Worm (Caenorhabditis elegans): ENCODE data around the gene srh-248.
"Not testable (repeated sequence)": the region's sequence is repeated elsewhere in the genome, so short reads cannot be mapped to it uniquely, and the experiment has no call there.

Gene srh-248

ce11 chrV:2971307-2971999 lies 16.2 kb upstream of the srh-248 start, which contains the start of gene srw-129:
srw-129 (plus strand) TSS chrV:2971949.
- TF ChIP-seq K09A11.1 (tag; optimal IDR thresholded peaks at IDR 0.05; ENCODE audit: insufficient read depth) (no peak), ets-4 (tag; optimal IDR thresholded peaks at IDR 0.05) (no peak), sdc-2 (tag; optimal IDR thresholded peaks at IDR 0.05) (no peak), ceh-45 (GFP tag; IDR thresholded peaks at IDR 0.05) (no peak), unc-42 (tag; optimal IDR thresholded peaks at IDR 0.05) (no peak)

ce11 chrV:2964786-2965185 lies 9.5 kb upstream of the srh-248 start, which contains the start of gene srh-88:
srh-88 (minus strand) TSS chrV:2964886.
- no peak for TF ChIP-seq fkh-10 (GFP tag; optimal IDR thresholded peaks at IDR 0.05)
- no peak for TF ChIP-seq ceh-48 (tag; optimal IDR thresholded peaks at IDR 0.05)
- no peak for TF ChIP-seq ref-2 (tag; optimal IDR thresholded peaks at IDR 0.05)
- no peak for TF ChIP-seq ceh-14 (tag; optimal IDR thresholded peaks at IDR 0.05)
- no peak for TF ChIP-seq T23F11.4 (GFP tag; optimal IDR thresholded peaks at IDR 0.05)
- no peak for TF ChIP-seq sox-4 (tag; optimal IDR thresholded peaks at IDR 0.05)
- TF ChIP-seq ahr-1 (tag; optimal IDR thresholded peaks at IDR 0.05): no peak
- no peak for TF ChIP-seq hlh-13 (GFP tag; optimal IDR thresholded peaks at IDR 0.05)
- no peak for TF ChIP-seq ceh-24 (tag; optimal IDR thresholded peaks at IDR 0.05)

- no peak for TF ChIP-seq dve-1 (tag; optimal IDR thresholded peaks at IDR 0.05)
- TF ChIP-seq odd-2 (tag; optimal IDR thresholded peaks at IDR 0.05): no peak
- no peak for TF ChIP-seq ref-2 (tag; optimal IDR thresholded peaks at IDR 0.05)
- TF ChIP-seq nfya-1 (tag; optimal IDR thresholded peaks at IDR 0.05): no peak
These were observed 7.7 kb upstream of the srh-248 start, which contains the start of gene srw-138 for ce11 chrV:2962960-2963359. srw-138 (minus strand) TSS chrV:2963060.

ce11 chrV:2960894-2961293 lies 5.7 kb upstream of the srh-248 start, which contains the start of gene srw-144:
srw-144 (minus strand) TSS chrV:2960994.
- TF ChIP-seq sdc-2 (tag; optimal IDR thresholded peaks at IDR 0.05) (no peak), hlh-30 (tag; optimal IDR thresholded peaks at IDR 0.05; ENCODE audit: insufficient read depth) (no peak), ahr-1 (tag; optimal IDR thresholded peaks at IDR 0.05) (no peak), ceh-19 (GFP tag; optimal IDR thresholded peaks at IDR 0.05) (no peak), ztf-16 (tag; optimal IDR thresholded peaks at IDR 0.05) (no peak), ceh-45 (GFP tag; IDR thresholded peaks at IDR 0.05) (no peak), nfya-1 (tag; optimal IDR thresholded peaks at IDR 0.05) (no peak), syd-9 (tag; optimal IDR thresholded peaks at IDR 0.05) (no peak), ceh-34 (tag; optimal IDR thresholded peaks at IDR 0.05) (no peak), F13H6.1 (tag; optimal IDR thresholded peaks at IDR 0.05) (no peak)

- TF ChIP-seq C38D4.7 (GFP tag; optimal IDR thresholded peaks at IDR 0.05) (no peak), sdc-2 (tag; optimal IDR thresholded peaks at IDR 0.05) (no peak), ahr-1 (tag; optimal IDR thresholded peaks at IDR 0.05) (no peak)
These were observed 3.0 kb upstream of the srh-248 start, which contains the start of gene srw-142 for ce11 chrV:2958202-2958601. srw-142 (minus strand) TSS chrV:2958302.

ce11 chrV:2952102-2952501 lies 3.1 kb downstream of the srh-248 start, which contains the start of gene srw-122:
srw-122 (minus strand) TSS chrV:2952202.
- TF ChIP-seq C08G9.2, Y22D7AL.16, ceh-14 (tag; optimal IDR thresholded peaks at IDR 0.05): not testable (repeated sequence)

- TF ChIP-seq ceh-30 (tag; optimal IDR thresholded peaks at IDR 0.05): no peak
These were observed 9.6 kb downstream of the srh-248 start, which contains the start of gene srh-87 for ce11 chrV:2945602-2946001. srh-87 (minus strand) TSS chrV:2945702.

Measured in whole organism, late embryonic.